Worm (Caenorhabditis elegans) whole organism, L2 larva: Measurements from ENCODE around the gene Y76A2B.4.

Experiments
- Y55F3AM.14 ChIP-seq: fragments of 200-800 bp; sonication (Bioruptor generic); optimal IDR thresholded peaks from 2 replicates; lab custom pipeline; 2018; ENCODE audit warnings: mild to moderate bottlenecking, missing genetic modification characterization, missing compliant biosample characterization
- crh-2 ChIP-seq: sonication (generic microtip); optimal IDR thresholded peaks from 2 replicates; lab custom pipeline; 2017; ENCODE audit warnings: missing biosample characterization, missing genetic modification characterization
- dmd-4 ChIP-seq: sonication (generic microtip); optimal IDR thresholded peaks from 2 replicates; lab custom pipeline; 2017; ENCODE audit warnings: missing biosample characterization, missing genetic modification characterization
- egl-27 ChIP-seq: sonication (generic microtip); optimal IDR thresholded peaks from 3 replicates; lab custom pipeline; 2017; ENCODE audit warnings: missing biosample characterization, missing genetic modification reagents, missing genetic modification characterization
- elt-3 ChIP-seq: sonication (generic microtip); optimal IDR thresholded peaks from 2 replicates; lab custom pipeline; 2017; ENCODE audit warnings: missing biosample characterization, missing genetic modification characterization
- lin-11 ChIP-seq: fragments of 150-350 bp; sonication (generic microtip); optimal IDR thresholded peaks from 2 replicates; lab custom pipeline; 2014; ENCODE audit warnings: missing biosample characterization, missing genetic modification characterization, inconsistent platforms, mixed read lengths
- lin-39 ChIP-seq: fragments of 150-350 bp; optimal IDR thresholded peaks from 2 replicates; lab custom pipeline; 2014; ENCODE audit warnings: missing biosample characterization, missing genetic modification reagents, missing genetic modification characterization
- lsy-2 ChIP-seq, 2 experiments: fragments of 150-350 bp in 1 of 2; sonication (generic microtip) in 1 of 2; optimal IDR thresholded peaks; 2 replicates each; lab custom pipeline; 2014 to 2017; ENCODE audit warnings: missing biosample characterization in 2 of 2, missing genetic modification characterization in 2 of 2
- nhr-11 ChIP-seq: fragments of 150-350 bp; optimal IDR thresholded peaks from 2 replicates; lab custom pipeline; 2014; ENCODE audit warnings: missing biosample characterization, missing genetic modification characterization
- nhr-12 ChIP-seq: fragments of 150-350 bp; optimal IDR thresholded peaks from 2 replicates; lab custom pipeline; 2014; ENCODE audit warnings: missing biosample characterization, missing genetic modification characterization
- nhr-129 ChIP-seq: fragments of 150-350 bp; optimal IDR thresholded peaks from 2 replicates; lab custom pipeline; 2014; ENCODE audit warnings: missing biosample characterization, missing genetic modification characterization
- sma-9 ChIP-seq, 2 experiments: fragments of 150-350 bp in 1 of 2; sonication (generic microtip) in 1 of 2; optimal IDR thresholded peaks; 2 replicates each; lab custom pipeline; 2014 to 2016; ENCODE audit warnings: missing genetic modification characterization in 2 of 2, mild to moderate bottlenecking in 1 of 2, missing biosample characterization in 1 of 2, missing compliant biosample characterization in 1 of 2, missing genetic modification reagents in 1 of 2, moderate library complexity in 1 of 2
- unc-62 ChIP-seq: fragments of 150-350 bp; optimal IDR thresholded peaks from 2 replicates; lab custom pipeline; 2014; ENCODE audit warnings: missing biosample characterization, missing genetic modification reagents, missing genetic modification characterization
- ztf-4 ChIP-seq: fragments of 150-350 bp; optimal IDR thresholded peaks from 2 replicates; lab custom pipeline; 2014; ENCODE audit warnings: missing biosample characterization, missing genetic modification characterization

ce11 chrIII:13527424-13528097, 19.0 kb downstream of the Y76A2B.4 start, which contains the start of gene lron-13:
- TF ChIP-seq ztf-4 (no peak), sma-9 (GFP tag; optimal IDR thresholded peaks at IDR 0.05; lab: Kevin White, UChicago) (peak; percentile 9), sma-9 (tag; optimal IDR thresholded peaks at IDR 0.05; lab: Kevin White, UChicago) (no peak), lin-39 (tag; lab: Kevin White, UChicago) (no peak), lin-11 (no peak), nhr-129 (tag; lab: Kevin White, UChicago) (no peak), crh-2 (no peak), elt-3 (tag; lab: Kevin White, UChicago) (no peak), nhr-11 (tag; lab: Kevin White, UChicago) (no peak), Y55F3AM.14 (GFP tag; lab: Kevin White, UChicago) (no peak), unc-62 (GFP tag; lab: Kevin White, UChicago) (no peak), nhr-12 (tag; lab: Kevin White, UChicago) (no peak), lsy-2 (tag; optimal IDR thresholded peaks at IDR 0.05; lab: Kevin White, UChicago) (no peak), dmd-4 (tag; lab: Kevin White, UChicago) (no peak), egl-27 (tag; lab: Kevin White, UChicago) (no peak)
